Fruit fly (Drosophila melanogaster): Measurements from ENCODE around the gene Nup93-2.

The Nup93-2 gene

dm6 chr3R:14898280-14898756 is at the start of gene Nup93-2, which contains the start of gene CG3817:
Gene Nup93-2 (minus strand): TSS chr3R:14898372.
Gene CG3817 (plus strand): TSS chr3R:14898739.
- TF ChIP-seq Sry-δ (GFP tag; optimal IDR thresholded peaks at IDR 0.05) (peak; percentile 76), CG9609 (GFP tag; optimal IDR thresholded peaks at IDR 0.05) (peak; percentile 49), dysf (GFP tag; IDR thresholded peaks at IDR 0.05) (peak; percentile 68), az2 (GFP tag; optimal IDR thresholded peaks at IDR 0.05) (peak; percentile 34), Dad (GFP tag; optimal IDR thresholded peaks at IDR 0.05) (peak; percentile 51), tup (GFP tag; optimal IDR thresholded peaks at IDR 0.05) (no peak), crc (GFP tag; optimal IDR thresholded peaks at IDR 0.05) (peak; percentile 31), crol (GFP tag; IDR thresholded peaks at IDR 0.05) (no peak), zen (tag; optimal IDR thresholded peaks at IDR 0.05) (peak; percentile 44), CG15696 (tag; optimal IDR thresholded peaks at IDR 0.05) (peak; percentile 17), CG1233 (GFP tag; optimal IDR thresholded peaks at IDR 0.05) (peak; percentile 54), Lhr (GFP tag; optimal IDR thresholded peaks at IDR 0.05) (no peak), CG1792 (GFP tag; optimal IDR thresholded peaks at IDR 0.05) (no peak), maf-S (GFP tag; optimal IDR thresholded peaks at IDR 0.05) (peak; percentile 6), CG11723 (GFP tag; optimal IDR thresholded peaks at IDR 0.05) (no peak), CG4404 (GFP tag; IDR thresholded peaks at IDR 0.05) (peak; percentile 89), CG2202 (tag; optimal IDR thresholded peaks at IDR 0.05) (no peak), cato (GFP tag; optimal IDR thresholded peaks at IDR 0.05; ENCODE audit: borderline replicate concordance) (no peak), cg (GFP tag; optimal IDR thresholded peaks at IDR 0.05) (no peak), corto (GFP tag; optimal IDR thresholded peaks at IDR 0.05) (no peak), CG17612 (GFP tag; IDR thresholded peaks at IDR 0.05) (no peak), zf30C (GFP tag; optimal IDR thresholded peaks at IDR 0.05) (no peak), CG12155 (GFP tag; optimal IDR thresholded peaks at IDR 0.05) (no peak), Vsx1 (GFP tag; optimal IDR thresholded peaks at IDR 0.05) (no peak), Nf-YB (GFP tag; optimal IDR thresholded peaks at IDR 0.05) (peak; percentile 30), mam (GFP tag; optimal IDR thresholded peaks at IDR 0.05) (peak; percentile 67), chif (GFP tag; optimal IDR thresholded peaks at IDR 0.05) (peak in 1 of 2 experiments; percentile 18), CG3838 (GFP tag; optimal IDR thresholded peaks at IDR 0.05) (no peak), btn (GFP tag; optimal IDR thresholded peaks at IDR 0.05) (no peak), Rfx (GFP tag; IDR thresholded peaks at IDR 0.05) (peak; percentile 82), CG32772 (GFP tag; IDR thresholded peaks at IDR 0.05) (peak; percentile 74), Gsc (GFP tag; IDR thresholded peaks at IDR 0.05) (0 out of 2 replicates have a peak, but pooled peaks have one; percentile 34), Sox100B (GFP tag; optimal IDR thresholded peaks at IDR 0.05) (no peak), zen2 (GFP tag; IDR thresholded peaks at IDR 0.05; ENCODE audit: partially characterized antibody) (no peak), Dp (GFP tag; optimal IDR thresholded peaks at IDR 0.05) (peak; percentile 42), nom (GFP tag; optimal IDR thresholded peaks at IDR 0.05) (no peak), pnt (GFP tag; optimal IDR thresholded peaks at IDR 0.05) (peak; percentile 50), tin (GFP tag; optimal IDR thresholded peaks at IDR 0.05) (peak; percentile 45), zfh2 (GFP tag; optimal IDR thresholded peaks at IDR 0.05) (peak; percentile 59), Ets65A (GFP tag) (peak; percentile 97), CG12942 (GFP tag; optimal IDR thresholded peaks at IDR 0.05) (peak; percentile 17), CG8359 (GFP tag; optimal IDR thresholded peaks at IDR 0.05; ENCODE audit: borderline replicate concordance) (no peak), CG7745 (tag; optimal IDR thresholded peaks at IDR 0.05) (no peak), Adf1 (GFP tag; IDR thresholded peaks at IDR 0.05) (no peak), luna (GFP tag; optimal IDR thresholded peaks at IDR 0.05) (no peak), CG4730 (GFP tag; IDR thresholded peaks at IDR 0.05) (peak; percentile 46), CG3163 (GFP tag; optimal IDR thresholded peaks at IDR 0.05) (no peak), CG12744 (GFP tag; optimal IDR thresholded peaks at IDR 0.05) (no peak), bcd (GFP tag; optimal IDR thresholded peaks at IDR 0.05) (peak; percentile 44), usp (GFP tag; optimal IDR thresholded peaks at IDR 0.05) (no peak), bowl (GFP tag; IDR thresholded peaks at IDR 0.05) (no peak), grn (GFP tag; optimal IDR thresholded peaks at IDR 0.05) (no peak)

All from whole organism, embryonic.